Worm (Caenorhabditis elegans) whole organism, late embryonic: ENCODE measurements around the gene pbo-4.

ENCODE experiments used
- C08G9.2 ChIP-seq: sonication (generic microtip); optimal IDR thresholded peaks from 2 replicates; lab custom pipeline; 2016; ENCODE audit warnings: mild to moderate bottlenecking, missing genetic modification characterization, moderate library complexity, missing compliant biosample characterization
- F13H6.1 ChIP-seq: sonication (generic microtip); optimal IDR thresholded peaks from 2 replicates; lab custom pipeline; 2016; ENCODE audit warnings: missing genetic modification characterization, missing compliant biosample characterization
- K02D7.2 ChIP-seq: sonication (generic microtip); optimal IDR thresholded peaks from 2 replicates; lab custom pipeline; 2017; ENCODE audit warnings: mild to moderate bottlenecking, missing genetic modification characterization, missing compliant biosample characterization
- Y22D7AL.16 ChIP-seq: sonication (generic microtip); optimal IDR thresholded peaks from 2 replicates; lab custom pipeline; 2016; ENCODE audit warnings: missing genetic modification characterization, missing compliant biosample characterization
- ceh-18 ChIP-seq: sonication (generic microtip); optimal IDR thresholded peaks from 2 replicates; lab custom pipeline; 2016; ENCODE audit warnings: missing genetic modification characterization, missing compliant biosample characterization
- ceh-19 ChIP-seq: fragments of 200-800 bp; sonication (Bioruptor generic); optimal IDR thresholded peaks from 2 replicates; lab custom pipeline; 2018; ENCODE audit warnings: mild to moderate bottlenecking, missing genetic modification characterization, missing compliant biosample characterization
- ceh-2 ChIP-seq: sonication (generic microtip); optimal IDR thresholded peaks from 2 replicates; lab custom pipeline; 2016; ENCODE audit warnings: missing genotype, missing genetic modification characterization, missing compliant biosample characterization
- ceh-22 ChIP-seq: sonication (generic microtip); optimal IDR thresholded peaks from 2 replicates; lab custom pipeline; 2017; ENCODE audit warnings: missing biosample characterization, missing genetic modification characterization
- ceh-30 ChIP-seq: fragments of 150-350 bp; optimal IDR thresholded peaks from 2 replicates; lab custom pipeline; 2014; ENCODE audit warnings: missing biosample characterization, missing genetic modification characterization
- ceh-6 ChIP-seq: fragments of 200-800 bp; sonication (Bioruptor generic); optimal IDR thresholded peaks from 2 replicates; lab custom pipeline; 2018; ENCODE audit warnings: mild to moderate bottlenecking, missing genetic modification characterization, missing compliant biosample characterization
- ceh-9 ChIP-seq: sonication (generic microtip); optimal IDR thresholded peaks from 2 replicates; lab custom pipeline; 2016; ENCODE audit warnings: mild to moderate bottlenecking, missing genetic modification characterization, inconsistent platforms, missing compliant biosample characterization
- che-1 ChIP-seq: sonication (generic microtip); optimal IDR thresholded peaks from 2 replicates; lab custom pipeline; 2016; ENCODE audit warnings: mild to moderate bottlenecking, missing genetic modification characterization, missing compliant biosample characterization
- dmd-4 ChIP-seq: sonication (generic microtip); optimal IDR thresholded peaks from 2 replicates; lab custom pipeline; 2016; ENCODE audit warnings: borderline replicate concordance, missing genetic modification characterization, missing compliant biosample characterization
- dve-1 ChIP-seq: sonication (generic microtip); optimal IDR thresholded peaks from 2 replicates; lab custom pipeline; 2017; ENCODE audit warnings: antibody characterized with exemption, mild to moderate bottlenecking, missing genetic modification characterization, missing compliant biosample characterization
- elt-2 ChIP-seq: sonication (generic microtip); optimal IDR thresholded peaks from 2 replicates; lab custom pipeline; 2016; ENCODE audit warnings: missing genetic modification reagents, missing genetic modification characterization, missing compliant biosample characterization
- eyg-1 ChIP-seq: sonication (generic microtip); optimal IDR thresholded peaks from 2 replicates; lab custom pipeline; 2016; ENCODE audit warnings: missing genotype, missing genetic modification characterization, missing compliant biosample characterization
- fkh-10 ChIP-seq: fragments of 150-350 bp; optimal IDR thresholded peaks from 2 replicates; lab custom pipeline; 2014; ENCODE audit warnings: missing biosample characterization, missing genetic modification reagents, missing genetic modification characterization
- fkh-6 ChIP-seq: sonication (generic microtip); optimal IDR thresholded peaks from 2 replicates; lab custom pipeline; 2016; ENCODE audit warnings: missing genetic modification characterization, missing compliant biosample characterization
- hlh-13 ChIP-seq: fragments of 200-800 bp; sonication (Bioruptor generic); optimal IDR thresholded peaks from 2 replicates; lab custom pipeline; 2018; ENCODE audit warnings: mild to moderate bottlenecking, missing genetic modification characterization, missing compliant biosample characterization
- hlh-15 ChIP-seq: sonication (generic microtip); optimal IDR thresholded peaks from 2 replicates; lab custom pipeline; 2016; ENCODE audit warnings: missing genetic modification characterization, missing compliant biosample characterization
- hlh-30 ChIP-seq: sonication (generic microtip); optimal IDR thresholded peaks from 2 replicates; lab custom pipeline; 2017; ENCODE audit warnings: antibody characterized with exemption, missing genetic modification characterization, missing compliant biosample characterization; ENCODE audit not compliant: insufficient read depth
- hlh-6 ChIP-seq: sonication (generic microtip); optimal IDR thresholded peaks from 2 replicates; lab custom pipeline; 2016; ENCODE audit warnings: missing genotype, missing genetic modification characterization, missing compliant biosample characterization
- hlh-8 ChIP-seq: sonication (generic microtip); optimal IDR thresholded peaks from 2 replicates; lab custom pipeline; 2016; ENCODE audit warnings: missing genotype, missing genetic modification characterization, missing compliant biosample characterization
- madf-2 ChIP-seq: sonication (generic microtip); optimal IDR thresholded peaks from 2 replicates; lab custom pipeline; 2017; ENCODE audit warnings: missing genetic modification characterization, missing compliant biosample characterization
- mec-3 ChIP-seq: sonication (generic microtip); optimal IDR thresholded peaks from 2 replicates; lab custom pipeline; 2016; ENCODE audit warnings: borderline replicate concordance, missing genetic modification characterization, missing compliant biosample characterization
- nhr-11 ChIP-seq: fragments of 150-350 bp; optimal IDR thresholded peaks from 2 replicates; lab custom pipeline; 2014; ENCODE audit warnings: missing biosample characterization, missing genetic modification characterization
- nhr-232 ChIP-seq: sonication (generic microtip); optimal IDR thresholded peaks from 2 replicates; lab custom pipeline; 2016; ENCODE audit warnings: missing genetic modification characterization, missing compliant biosample characterization
- npax-4 ChIP-seq: sonication (generic microtip); optimal IDR thresholded peaks from 2 replicates; lab custom pipeline; 2016; ENCODE audit warnings: missing genetic modification characterization, missing compliant biosample characterization
- odd-2 ChIP-seq: sonication (generic microtip); optimal IDR thresholded peaks from 2 replicates; lab custom pipeline; 2017; ENCODE audit warnings: antibody characterized with exemption, mild to moderate bottlenecking, missing genetic modification characterization, missing compliant biosample characterization
- pax-1 ChIP-seq: fragments of 150-350 bp; optimal IDR thresholded peaks from 2 replicates; lab custom pipeline; 2014; ENCODE audit warnings: missing biosample characterization, missing genetic modification characterization
- rnt-1 ChIP-seq: sonication (generic microtip); optimal IDR thresholded peaks from 2 replicates; lab custom pipeline; 2016; ENCODE audit warnings: missing genetic modification characterization, missing compliant biosample characterization
- sdc-2 ChIP-seq: sonication (generic microtip); optimal IDR thresholded peaks from 2 replicates; lab custom pipeline; 2016; ENCODE audit warnings: missing genotype, missing genetic modification characterization, missing compliant biosample characterization
- sox-2 ChIP-seq: fragments of 200-800 bp; sonication (Bioruptor generic); IDR thresholded peaks from 2 replicates; pipeline ENCODE4 v1.3.6; 2022; ENCODE audit warnings: missing genetic modification reagents, missing genetic modification characterization, missing compliant biosample characterization
- sox-4 ChIP-seq: sonication (generic microtip); optimal IDR thresholded peaks from 2 replicates; lab custom pipeline; 2017; ENCODE audit warnings: mild to moderate bottlenecking, missing genetic modification characterization, inconsistent platforms, missing compliant biosample characterization
- tbx-7 ChIP-seq: sonication (generic microtip); optimal IDR thresholded peaks from 2 replicates; lab custom pipeline; 2016; ENCODE audit warnings: missing genotype, missing genetic modification characterization, missing compliant biosample characterization
- ttx-3 ChIP-seq: sonication (generic microtip); optimal IDR thresholded peaks from 2 replicates; lab custom pipeline; 2016; ENCODE audit warnings: missing genetic modification reagents, missing genetic modification characterization, missing compliant biosample characterization
- unc-42 ChIP-seq: sonication (generic microtip); optimal IDR thresholded peaks from 2 replicates; lab custom pipeline; 2016; ENCODE audit warnings: missing genotype, missing genetic modification characterization, missing compliant biosample characterization
- unc-86 ChIP-seq: sonication (generic microtip); optimal IDR thresholded peaks from 2 replicates; lab custom pipeline; 2016; ENCODE audit warnings: missing genetic modification characterization, missing compliant biosample characterization

pbo-4 gene

DNA sequence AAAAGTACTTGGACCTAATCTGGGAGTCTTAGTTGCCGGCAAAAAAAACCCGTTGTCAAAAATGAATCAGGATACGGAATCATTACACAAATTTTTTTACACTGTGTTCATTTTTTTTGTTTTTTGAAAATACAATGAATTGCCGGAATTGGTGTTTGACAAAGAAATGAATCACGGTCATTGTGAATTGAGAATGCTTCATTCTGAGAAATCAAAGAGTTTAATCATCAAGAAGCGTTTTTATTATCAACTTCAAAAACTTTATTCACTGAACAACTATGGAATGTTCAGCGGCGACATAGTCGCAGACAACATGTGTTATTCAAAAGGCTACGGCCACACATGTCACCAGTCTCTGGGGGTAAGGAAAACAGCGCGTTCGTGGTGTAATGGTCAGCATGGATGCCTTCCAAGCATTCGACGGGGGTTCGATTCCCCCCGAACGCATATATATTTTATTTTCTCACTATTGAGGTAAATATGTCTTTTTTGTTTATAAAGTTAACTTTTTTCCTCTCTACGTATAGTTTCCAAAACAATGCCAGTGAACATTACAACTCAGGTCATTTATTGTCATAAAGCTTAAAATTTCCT, 9.6 kb downstream of the pbo-4 start, which contains the start of gene nas-10 (continued):
- TF ChIP-seq ceh-9 (peak; percentile 75), hlh-8 (peak; percentile 82), mec-3 (tag; lab: Kevin White, UChicago) (no peak), hlh-6 (tag; lab: Kevin White, UChicago) (peak; percentile 70), sdc-2 (peak; percentile 84), ttx-3 (tag; lab: Kevin White, UChicago) (peak; percentile 88), elt-2 (peak; percentile 84), nhr-11 (tag; lab: Kevin White, UChicago) (no peak), hlh-13 (GFP tag; lab: Kevin White, UChicago) (peak; percentile 64), che-1 (tag; lab: Kevin White, UChicago) (peak; percentile 84), ceh-19 (peak; percentile 83), ceh-2 (tag; lab: Kevin White, UChicago) (peak; percentile 75), unc-42 (tag; lab: Kevin White, UChicago) (peak; percentile 37), fkh-10 (GFP tag; lab: Kevin White, UChicago) (no peak), tbx-7 (tag; lab: Kevin White, UChicago) (peak; percentile 21), ceh-22 (no peak), madf-2 (tag; lab: Kevin White, UChicago) (peak; percentile 77), odd-2 (tag; lab: Kevin White, UChicago) (peak; percentile 38), ceh-18 (tag; lab: Kevin White, UChicago) (peak; percentile 47), unc-86 (tag; lab: Kevin White, UChicago) (peak; percentile 73), eyg-1 (tag; lab: Kevin White, UChicago) (peak; percentile 73), sox-2 (GFP tag; lab: Robert Waterston, UW) (peak; percentile 51), hlh-30 (tag; lab: Kevin White, UChicago) (peak; percentile 43), hlh-15 (tag; lab: Kevin White, UChicago) (peak; percentile 58), pax-1 (tag; lab: Kevin White, UChicago) (no peak), Y22D7AL.16 (tag; lab: Kevin White, UChicago) (peak; percentile 72), nhr-232 (tag; lab: Kevin White, UChicago) (peak; percentile 70), ceh-30 (tag; lab: Kevin White, UChicago) (no peak), ceh-6 (GFP tag; lab: Kevin White, UChicago) (peak; percentile 80), fkh-6 (tag; lab: Kevin White, UChicago) (peak; percentile 81), rnt-1 (tag; lab: Kevin White, UChicago) (peak; percentile 33), sox-4 (tag; lab: Kevin White, UChicago) (peak; percentile 83)

DNA sequence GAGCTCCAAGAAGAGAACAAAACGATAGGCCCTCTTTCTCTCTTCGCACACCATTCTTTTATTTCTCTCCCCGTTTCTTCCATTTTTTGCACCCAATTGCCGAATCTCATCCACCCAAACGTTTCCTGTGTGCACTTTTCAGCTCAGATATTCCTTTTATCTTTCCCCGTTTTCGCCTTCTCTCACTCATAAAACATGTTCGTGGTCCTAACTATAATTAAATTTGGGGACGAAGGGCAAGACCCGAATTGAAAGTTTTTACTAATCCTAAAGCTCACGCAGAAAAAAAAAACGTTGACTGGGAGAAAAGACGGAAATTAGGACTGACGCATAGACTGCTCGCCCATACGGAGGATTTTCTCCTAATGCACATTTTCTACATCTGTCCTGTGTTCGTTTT, 11.6 kb downstream of the pbo-4 start:
- TF ChIP-seq eyg-1 (tag; lab: Kevin White, UChicago): no peak
- peak; percentile 60 for TF ChIP-seq unc-42 (tag; lab: Kevin White, UChicago)
- TF ChIP-seq, all 69 proteins: peak for 1

DNA sequence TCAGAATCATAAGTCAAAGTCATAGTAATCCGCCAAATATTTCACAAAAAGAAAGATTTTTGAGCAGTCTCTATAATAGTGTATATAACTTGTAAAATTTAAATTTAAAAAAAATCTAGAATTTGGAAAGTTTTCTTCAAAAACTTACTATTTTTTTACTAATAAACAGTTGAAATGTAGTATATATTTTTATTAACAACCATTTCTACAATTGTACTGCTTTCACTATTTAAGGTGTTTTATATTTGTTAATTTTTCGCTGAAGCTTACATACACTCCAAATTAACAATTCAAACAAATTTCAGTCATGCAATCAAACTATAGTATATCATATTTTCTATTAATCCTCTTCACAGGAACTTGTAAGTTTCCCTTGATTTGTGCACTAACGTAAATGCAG, 12.3 kb downstream of the pbo-4 start, which contains the start of gene lge-1:
TSS of gene lge-1 (plus strand) at position 301 of the 400 bp plus-strand sequence.
- TF ChIP-seq C08G9.2 (no peak), ceh-22 (no peak), fkh-6 (tag; lab: Kevin White, UChicago) (no peak), ceh-19 (no peak), nhr-11 (tag; lab: Kevin White, UChicago) (no peak), F13H6.1 (tag; lab: Kevin White, UChicago) (no peak), madf-2 (tag; lab: Kevin White, UChicago) (no peak), K02D7.2 (tag; lab: Kevin White, UChicago) (no peak), npax-4 (tag; lab: Kevin White, UChicago) (no peak), sox-4 (tag; lab: Kevin White, UChicago) (no peak), dmd-4 (tag; lab: Kevin White, UChicago) (no peak), dve-1 (tag; lab: Kevin White, UChicago) (no peak), rnt-1 (tag; lab: Kevin White, UChicago) (no peak)
